Fruit fly (Drosophila melanogaster) whole organism, embryonic: Measurements from ENCODE around the gene CG14881.

Source experiments
- Ada2b ChIP-seq: fragments of 200-800 bp; sonication (Bioruptor generic); IDR thresholded peaks from 2 replicates; pipeline ENCODE4 v1.3.6; 2022; ENCODE audit warnings: missing biosample characterization, missing genetic modification characterization
- Awh ChIP-seq: fragments of 200-800 bp; sonication (Bioruptor generic); IDR thresholded peaks from 2 replicates; pipeline ENCODE4, ENCODE4 v1.3.6; 2022; ENCODE audit warnings: missing biosample characterization, missing genetic modification characterization
- BEAF-32 ChIP-seq: fragments of 200-800 bp; sonication (Bioruptor generic); optimal IDR thresholded peaks from 3 replicates; lab custom pipeline; 2017; ENCODE audit warnings: missing biosample characterization, missing genetic modification characterization, mild to moderate bottlenecking, moderate library complexity, missing genetic modification reagents
- CG1024 ChIP-seq: fragments of 200-800 bp; sonication (Bioruptor generic); IDR thresholded peaks from 2 replicates; pipeline ENCODE4 v1.3.6; 2022; ENCODE audit warnings: missing biosample characterization, missing genetic modification characterization
- CG10543 ChIP-seq: fragments of 200-800 bp; sonication (Bioruptor generic); optimal IDR thresholded peaks from 3 replicates; lab custom pipeline; 2017; ENCODE audit warnings: missing biosample characterization, mild to moderate bottlenecking, missing genetic modification characterization, moderate library complexity
- CG10979 ChIP-seq: fragments of 200-800 bp; sonication (Bioruptor generic); optimal IDR thresholded peaks from 2 replicates; lab custom pipeline; 2018; ENCODE audit warnings: missing biosample characterization, mild to moderate bottlenecking, missing genetic modification characterization, moderate library complexity
- CG11695 ChIP-seq: fragments of 200-800 bp; sonication (Bioruptor generic); IDR thresholded peaks from 3 replicates; pipeline ENCODE4 v1.3.6; 2022; ENCODE audit warnings: missing biosample characterization, missing genetic modification characterization
- CG12299 ChIP-seq: fragments of 200-800 bp; sonication (Bioruptor generic); optimal IDR thresholded peaks from 2 replicates; lab custom pipeline; 2018; ENCODE audit warnings: missing biosample characterization, mild to moderate bottlenecking, missing genetic modification characterization
- CG12744 ChIP-seq: fragments of 200-800 bp; sonication (Bioruptor generic); optimal IDR thresholded peaks from 2 replicates; lab custom pipeline; 2016; ENCODE audit warnings: missing biosample characterization, missing genetic modification characterization
- CG30020 ChIP-seq: fragments of 200-800 bp; optimal IDR thresholded peaks from 2 replicates; lab custom pipeline; 2019; ENCODE audit warnings: missing biosample characterization, mild to moderate bottlenecking, missing genetic modification characterization, moderate library complexity
- CG4360 ChIP-seq: fragments of 200-800 bp; sonication (Bioruptor generic); IDR thresholded peaks from 2 replicates; pipeline ENCODE4 v1.3.6; 2022; ENCODE audit warnings: missing biosample characterization, missing genetic modification characterization
- CG6813 ChIP-seq: fragments of 200-800 bp; sonication (Bioruptor generic); optimal IDR thresholded peaks from 2 replicates; lab custom pipeline; 2017; ENCODE audit warnings: missing biosample characterization, missing genetic modification characterization, mild to moderate bottlenecking, moderate library complexity, missing genetic modification reagents
- CG7786 ChIP-seq: fragments of 200-800 bp; sonication (Bioruptor generic); optimal IDR thresholded peaks from 2 replicates; lab custom pipeline; 2016; ENCODE audit warnings: missing biosample characterization, missing genetic modification characterization
- CG8388 ChIP-seq: fragments of 200-800 bp; sonication (Bioruptor generic); optimal IDR thresholded peaks from 2 replicates; lab custom pipeline; 2019; ENCODE audit warnings: missing biosample characterization, mild to moderate bottlenecking, missing genetic modification characterization, moderate library complexity
- CG8944 ChIP-seq: fragments of 200-800 bp; sonication (Bioruptor generic); optimal IDR thresholded peaks from 3 replicates; lab custom pipeline; 2016; ENCODE audit warnings: missing biosample characterization, missing genetic modification characterization
- CG9215 ChIP-seq: fragments of 200-800 bp; sonication (Bioruptor generic); IDR thresholded peaks from 2 replicates; pipeline ENCODE4 v1.3.6; 2022; ENCODE audit warnings: missing biosample characterization, missing genetic modification characterization
- CG9609 ChIP-seq: fragments of 200-800 bp; sonication (Bioruptor generic); optimal IDR thresholded peaks from 3 replicates; lab custom pipeline; 2016; ENCODE audit warnings: missing biosample characterization, missing genetic modification characterization
- Chrac-16 ChIP-seq: fragments of 200-800 bp; sonication (Bioruptor generic); optimal IDR thresholded peaks from 3 replicates; lab custom pipeline; 2016; ENCODE audit warnings: missing biosample characterization, missing genetic modification characterization
- Dfd ChIP-seq, 2 experiments: fragments of >200 bp; optimal IDR thresholded peaks; 2 replicates each; lab custom pipeline; 2017; ENCODE audit warnings: missing biosample characterization in 2 of 2, missing genetic modification characterization in 2 of 2
- HHEX ChIP-seq: fragments of 200-800 bp; sonication (Bioruptor generic); optimal IDR thresholded peaks from 3 replicates; lab custom pipeline; 2017; ENCODE audit warnings: missing biosample characterization, mild to moderate bottlenecking, missing genetic modification characterization, missing genetic modification reagents
- HmgD ChIP-seq: fragments of 200-800 bp; sonication (Bioruptor generic); optimal IDR thresholded peaks from 3 replicates; lab custom pipeline; 2016; ENCODE audit warnings: missing biosample characterization, missing genetic modification characterization
- NfI ChIP-seq: fragments of 200-800 bp; sonication (Bioruptor generic); optimal IDR thresholded peaks from 3 replicates; lab custom pipeline; 2018; ENCODE audit warnings: missing biosample characterization, mild to moderate bottlenecking, missing genetic modification characterization, moderate library complexity
- Rx ChIP-seq: fragments of 200-800 bp; sonication (Bioruptor generic); IDR thresholded peaks from 2 replicates; pipeline ENCODE4 v1.3.6; 2022; ENCODE audit warnings: missing biosample characterization, missing genetic modification characterization
- Sry-δ ChIP-seq: fragments of 200-800 bp; sonication (Bioruptor generic); optimal IDR thresholded peaks from 2 replicates; lab custom pipeline; 2016; ENCODE audit warnings: missing biosample characterization, missing genetic modification characterization
- Xbp1 ChIP-seq: fragments of 200-800 bp; sonication (Bioruptor generic); optimal IDR thresholded peaks from 3 replicates; lab custom pipeline; 2016; ENCODE audit warnings: missing biosample characterization, mild to moderate bottlenecking, missing genetic modification characterization
- abd-A ChIP-seq: fragments of 200-800 bp; sonication (Bioruptor generic); optimal IDR thresholded peaks from 3 replicates; lab custom pipeline; 2019; ENCODE audit warnings: missing biosample characterization, mild to moderate bottlenecking, missing genetic modification characterization, moderate library complexity
- chinmo ChIP-seq: fragments of 200-800 bp; sonication (Bioruptor generic); IDR thresholded peaks from 4 replicates; pipeline ENCODE4 v1.3.6; 2022; ENCODE audit warnings: missing biosample characterization, missing genetic modification characterization; ENCODE audit not compliant: partially characterized antibody
- croc ChIP-seq: fragments of 200-800 bp; sonication (Bioruptor generic); conservative IDR thresholded peaks from 3 replicates; pipeline ENCODE4 v1.3.6; 2022; ENCODE audit warnings: missing biosample characterization, missing genetic modification characterization
- crp ChIP-seq, 2 experiments: fragments of 200-800 bp; sonication (Bioruptor generic); optimal IDR thresholded peaks; 2 replicates in 1 of 2; 3 replicates in 1 of 2; lab custom pipeline; 2017; ENCODE audit warnings: missing biosample characterization in 2 of 2, missing genetic modification characterization in 2 of 2, mild to moderate bottlenecking in 1 of 2, moderate library complexity in 1 of 2
- cwo ChIP-seq: fragments of 200-800 bp; sonication (Bioruptor generic); optimal IDR thresholded peaks from 3 replicates; lab custom pipeline; 2017; ENCODE audit warnings: missing biosample characterization, missing genetic modification characterization, mild to moderate bottlenecking, moderate library complexity, missing genetic modification reagents
- dmrt11E ChIP-seq: fragments of 200-800 bp; sonication (Bioruptor generic); optimal IDR thresholded peaks from 3 replicates; lab custom pipeline; 2018; ENCODE audit warnings: missing biosample characterization, mild to moderate bottlenecking, missing genetic modification characterization, moderate library complexity
- ewg ChIP-seq: fragments of 200-800 bp; sonication (Bioruptor generic); optimal IDR thresholded peaks from 3 replicates; lab custom pipeline; 2017; ENCODE audit warnings: mild to moderate bottlenecking, missing biosample characterization, missing genetic modification reagents, missing genetic modification characterization
- fu2 ChIP-seq: fragments of 200-800 bp; sonication (Bioruptor generic); optimal IDR thresholded peaks from 2 replicates; lab custom pipeline; 2016; ENCODE audit warnings: missing biosample characterization, missing genetic modification characterization
- gcm ChIP-seq: fragments of 200-800 bp; sonication (Bioruptor generic); optimal IDR thresholded peaks from 2 replicates; lab custom pipeline; 2019; ENCODE audit warnings: missing biosample characterization, mild to moderate bottlenecking, missing genetic modification characterization, moderate library complexity
- hbn ChIP-seq: fragments of 200-800 bp; sonication (Bioruptor generic); IDR thresholded peaks from 2 replicates; pipeline ENCODE4 v1.3.6; 2022; ENCODE audit warnings: missing biosample characterization, missing genetic modification characterization; ENCODE audit not compliant: partially characterized antibody
- lbe ChIP-seq: fragments of 200-800 bp; sonication (Bioruptor generic); optimal IDR thresholded peaks from 2 replicates; lab custom pipeline; 2016; ENCODE audit warnings: missing biosample characterization, mild to moderate bottlenecking, missing genetic modification characterization
- lilli ChIP-seq: fragments of 200-800 bp; sonication (Bioruptor generic); optimal IDR thresholded peaks from 3 replicates; lab custom pipeline; 2016; ENCODE audit warnings: missing biosample characterization, missing genetic modification characterization
- luna ChIP-seq: fragments of 200-800 bp; sonication (Bioruptor generic); optimal IDR thresholded peaks from 2 replicates; lab custom pipeline; 2016; ENCODE audit warnings: missing biosample characterization, missing genetic modification characterization
- nerfin-1 ChIP-seq: fragments of 200-800 bp; sonication (Bioruptor generic); optimal IDR thresholded peaks from 3 replicates; lab custom pipeline; 2019; ENCODE audit warnings: missing biosample characterization, mild to moderate bottlenecking, missing genetic modification characterization, moderate library complexity
- nmo ChIP-seq: fragments of 200-800 bp; sonication (Bioruptor generic); optimal IDR thresholded peaks from 2 replicates; lab custom pipeline; 2018; ENCODE audit warnings: missing biosample characterization, mild to moderate bottlenecking, missing genetic modification characterization, moderate library complexity
- oc ChIP-seq: fragments of 200-800 bp; sonication (Bioruptor generic); optimal IDR thresholded peaks from 2 replicates; lab custom pipeline; 2018; ENCODE audit warnings: missing biosample characterization, mild to moderate bottlenecking, missing genetic modification characterization, moderate library complexity
- pan ChIP-seq, 4 experiments: fragments of >200 bp in 3 of 4; fragments of 200-800 bp in 1 of 4; sonication (Bioruptor generic) in 1 of 4; optimal IDR thresholded peaks in 3 of 4; IDR thresholded peaks in 1 of 4; 2 replicates each; pipeline versions ENCODE4 v1.3.6 to Lab custom; 2017 to 2022; ENCODE audit warnings: missing biosample characterization in 2 of 4, missing genetic modification characterization in 2 of 4, mixed read lengths in 1 of 4
- pho ChIP-seq: fragments of 200-800 bp; sonication (Bioruptor generic); optimal IDR thresholded peaks from 2 replicates; lab custom pipeline; 2016; ENCODE audit warnings: missing biosample characterization, missing genetic modification characterization
- prd ChIP-seq, 3 experiments: fragments of >200 bp in 2 of 3; fragments of 200-800 bp in 1 of 3; sonication (Bioruptor generic) in 1 of 3; optimal IDR thresholded peaks in 2 of 3; IDR thresholded peaks in 1 of 3; 2 replicates in 2 of 3; 3 replicates in 1 of 3; pipeline versions ENCODE4 v1.3.6 to Lab custom; 2017 to 2022; ENCODE audit warnings: missing biosample characterization in 1 of 3, missing genetic modification characterization in 1 of 3
- ranshi ChIP-seq: fragments of 200-800 bp; sonication (Bioruptor generic); IDR thresholded peaks from 2 replicates; pipeline ENCODE4 v1.3.6; 2022; ENCODE audit warnings: missing biosample characterization, missing genetic modification characterization
- slbo ChIP-seq: fragments of 200-800 bp; sonication (Bioruptor generic); IDR thresholded peaks from 2 replicates; pipeline ENCODE4 v1.3.6; 2022; ENCODE audit warnings: missing biosample characterization, missing genetic modification characterization
- sob ChIP-seq: fragments of 200-800 bp; sonication (Bioruptor generic); IDR thresholded peaks from 2 replicates; pipeline ENCODE4 v1.3.6; 2022; ENCODE audit warnings: missing biosample characterization, missing genetic modification characterization
- sr ChIP-seq: fragments of 200-800 bp; sonication (Bioruptor generic); IDR thresholded peaks from 3 replicates; pipeline ENCODE4 v1.3.6; 2022; ENCODE audit warnings: missing biosample characterization, missing genetic modification characterization

The CG14881 gene

dm6 chr3R:16432665-16433065, 2.0 kb upstream of the CG14881 start, which contains the start of gene Fntb (continued):
- TF ChIP-seq CG9609 (GFP tag; lab: Kevin White, UChicago) (peak; percentile 5), CG8388 (GFP tag; lab: Kevin White, UChicago) (peak; percentile 58), Rx (GFP tag; lab: Robert Waterston, UW) (no peak), nerfin-1 (tag; lab: Kevin White, UChicago) (peak; percentile 66), ranshi (GFP tag; lab: Robert Waterston, UW) (peak; percentile 41; the same call in 1 of the 2 replicates), abd-A (tag; lab: Kevin White, UChicago) (no peak), dmrt11E (tag; lab: Kevin White, UChicago) (peak; percentile 61), HmgD (GFP tag; lab: Kevin White, UChicago) (no peak), ewg (GFP tag; lab: Kevin White, UChicago) (peak; percentile 25), slbo (GFP tag; lab: Robert Waterston, UW) (peak; percentile 70), Dfd (GFP tag; optimal IDR thresholded peaks at IDR 0.05; lab: Kevin White, UChicago) (no peak), CG11695 (peak; percentile 60; the same call in 2 of the 3 replicates), fu2 (GFP tag; lab: Kevin White, UChicago) (no peak), CG4360 (GFP tag; lab: Robert Waterston, UW) (no peak), BEAF-32 (peak; percentile 31), CG7786 (GFP tag; lab: Kevin White, UChicago) (peak; percentile 29), CG1024 (GFP tag; lab: Robert Waterston, UW) (0 out of 2 replicates have a peak, but pooled peaks have one; percentile 15), Chrac-16 (GFP tag; lab: Kevin White, UChicago) (peak; percentile 63), CG8944 (GFP tag; lab: Kevin White, UChicago) (no peak), crp (GFP tag; optimal IDR thresholded peaks at IDR 0.05; lab: Kevin White, UChicago) (peak in 1 of 2 experiments; percentile 8), Awh (GFP tag; lab: Robert Waterston, UW) (0 out of 2 replicates have a peak, but pooled peaks have one; percentile 51), prd (optimal IDR thresholded peaks at IDR 0.05; lab: Kevin White, UChicago) (no peak), prd (GFP tag; IDR thresholded peaks at IDR 0.05; lab: Robert Waterston, UW) (peak; percentile 72), luna (GFP tag; lab: Kevin White, UChicago) (no peak), NfI (GFP tag; lab: Kevin White, UChicago) (peak; percentile 55), pan (optimal IDR thresholded peaks at IDR 0.05; lab: Kevin White, UChicago) (no peak), pan (GFP tag; optimal IDR thresholded peaks at IDR 0.05 in 1 of 2, IDR thresholded peaks at IDR 0.05 in 1 of 2) (peak in 1 of 2 experiments; percentile 58), Ada2b (GFP tag; lab: Robert Waterston, UW) (0 out of 2 replicates have a peak, but pooled peaks have one; percentile 20), CG10543 (peak; percentile 63), CG6813 (GFP tag; lab: Kevin White, UChicago) (peak; percentile 13), sr (no peak), CG12744 (GFP tag; lab: Kevin White, UChicago) (peak; percentile 11), gcm (GFP tag; lab: Kevin White, UChicago) (peak; percentile 56), lilli (GFP tag; lab: Kevin White, UChicago) (peak; percentile 74), CG10979 (tag; lab: Kevin White, UChicago) (peak; percentile 72), HHEX (GFP tag; lab: Kevin White, UChicago) (peak; percentile 63), nmo (GFP tag; lab: Kevin White, UChicago) (peak; percentile 79), CG30020 (tag; lab: Kevin White, UChicago) (peak; percentile 62), croc (GFP tag; lab: Robert Waterston, UW) (peak; percentile 29; the same call in 2 of the 3 replicates), hbn (GFP tag; lab: Robert Waterston, UW) (no peak), oc (no peak), lbe (peak; percentile 35), pho (GFP tag; lab: Kevin White, UChicago) (peak; percentile 20), Sry-δ (no peak), cwo (GFP tag; lab: Kevin White, UChicago) (peak; percentile 31), sob (peak; percentile 63), CG12299 (tag; lab: Kevin White, UChicago) (peak; percentile 48), chinmo (GFP tag; lab: Robert Waterston, UW) (no peak), Xbp1 (GFP tag; lab: Kevin White, UChicago) (peak; percentile 74), CG9215 (GFP tag; lab: Robert Waterston, UW) (no peak)
